Fruit fly (Drosophila melanogaster): ENCODE results near the gene CG6126.

DNA sequence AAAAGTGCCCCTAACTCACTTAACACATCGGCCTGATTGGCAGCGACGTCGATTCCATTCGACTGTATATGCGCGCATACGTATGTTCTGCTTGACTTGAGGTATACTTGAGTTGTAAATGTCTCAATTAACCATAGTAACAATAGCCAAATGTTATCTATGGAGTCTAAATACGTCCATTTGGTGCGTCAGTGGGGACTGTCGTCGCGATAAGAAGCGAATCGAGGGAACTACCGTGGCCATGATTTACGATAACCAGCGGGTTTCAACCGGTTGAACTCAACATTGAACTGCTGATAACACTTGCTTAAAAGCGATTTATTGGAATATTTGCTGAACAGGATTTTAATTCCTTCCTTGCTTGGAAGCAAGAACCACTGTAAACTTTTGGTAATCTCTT lies 12.1 kb downstream of the CG6126 start:
- TF ChIP-seq CG8478 (optimal IDR thresholded peaks at IDR 0.05): no peak
- no peak for TF ChIP-seq CTCF (optimal IDR thresholded peaks at IDR 0.05)

All from S2 (cell line).